Worm (Caenorhabditis elegans): ENCODE results near the gene K04G7.1.
A peak's percentile ranks its signal among the peaks of the same experiment; 100 is the strongest.
"Not testable (repeated sequence)": the region's sequence is repeated elsewhere in the genome, so short reads cannot be mapped to it uniquely, and the experiment has no call there.

K04G7.1 gene

ce11 chrIII:7122860-7123259 is 39.7 kb upstream of the K04G7.1 start, which contains the start of the genes B0280.9 and rpia-1:
Gene B0280.9 (minus strand): TSS chrIII:7122895.
Gene rpia-1 (plus strand): TSS chrIII:7123128.
- peak; percentile 38 for TF ChIP-seq nhr-129 (tag; optimal IDR thresholded peaks at IDR 0.05)
- peak; percentile 60 for TF ChIP-seq unc-55 (GFP tag; optimal IDR thresholded peaks at IDR 0.05)
- TF ChIP-seq gmeb-1 (tag; optimal IDR thresholded peaks at IDR 0.05) = peak; percentile 26
- TF ChIP-seq crh-2 (tag; optimal IDR thresholded peaks at IDR 0.05) = peak; percentile 33
- peak; percentile 45 for TF ChIP-seq sma-9 (GFP tag; optimal IDR thresholded peaks at IDR 0.05)
- no peak for TF ChIP-seq sma-9 (tag; optimal IDR thresholded peaks at IDR 0.05)
- TF ChIP-seq dmd-4 (tag; optimal IDR thresholded peaks at IDR 0.05) = no peak
- peak; percentile 50 for TF ChIP-seq C34F6.9 (tag; optimal IDR thresholded peaks at IDR 0.05)
- TF ChIP-seq lsy-2 (tag; optimal IDR thresholded peaks at IDR 0.05) = peak; percentile 81 to 95
- TF ChIP-seq nhr-11 (tag; optimal IDR thresholded peaks at IDR 0.05) = no peak
- TF ChIP-seq F13H6.1 (tag; optimal IDR thresholded peaks at IDR 0.05) = peak; percentile 7

ce11 chrIII:7124364-7124763 is 38.1 kb upstream of the K04G7.1 start, which contains the start of gene B0280.2:
Gene B0280.2 (plus strand): TSS chrIII:7124664.
- no peak for TF ChIP-seq crh-2 (tag; optimal IDR thresholded peaks at IDR 0.05)
- TF ChIP-seq peb-1 (tag; optimal IDR thresholded peaks at IDR 0.05) = no peak
- no peak for TF ChIP-seq F13H6.1 (tag; optimal IDR thresholded peaks at IDR 0.05)
- TF ChIP-seq ceh-16 (tag; optimal IDR thresholded peaks at IDR 0.05) = no peak
- no peak for TF ChIP-seq R02D3.7 (tag; optimal IDR thresholded peaks at IDR 0.05)
- TF ChIP-seq aly-2 (tag; optimal IDR thresholded peaks at IDR 0.05) = no peak
- TF ChIP-seq sem-4 (tag; optimal IDR thresholded peaks at IDR 0.05) = no peak
- no peak for TF ChIP-seq dmd-4 (tag; optimal IDR thresholded peaks at IDR 0.05)
- no peak for TF ChIP-seq sma-9 (GFP tag; optimal IDR thresholded peaks at IDR 0.05)
- TF ChIP-seq sma-9 (tag; optimal IDR thresholded peaks at IDR 0.05) = no peak
- TF ChIP-seq ceh-82 (tag; optimal IDR thresholded peaks at IDR 0.05) = no peak
- TF ChIP-seq ztf-4 (tag; optimal IDR thresholded peaks at IDR 0.05) = no peak
- TF ChIP-seq nhr-25 (tag; optimal IDR thresholded peaks at IDR 0.05) = no peak
- no peak for TF ChIP-seq nhr-10 (tag; optimal IDR thresholded peaks at IDR 0.05)
- no peak for TF ChIP-seq nhr-11 (tag; optimal IDR thresholded peaks at IDR 0.05)

- TF ChIP-seq nhr-237 (tag; optimal IDR thresholded peaks at IDR 0.05); ztf-1 (GFP tag; conservative IDR thresholded peaks at IDR 0.05); egl-27 (tag; optimal IDR thresholded peaks at IDR 0.05): not testable (repeated sequence)
Observed at ce11 chrIII:7128601-7129000, 33.9 kb upstream of the K04G7.1 start, which contains the start of gene viro-2. Gene viro-2 (plus strand): TSS chrIII:7128901.

- TF ChIP-seq nhr-77 (tag; optimal IDR thresholded peaks at IDR 0.05) = no peak
- TF ChIP-seq ZK546.5 (tag; optimal IDR thresholded peaks at IDR 0.05) = no peak
- no peak for TF ChIP-seq nhr-237 (tag; optimal IDR thresholded peaks at IDR 0.05)
- TF ChIP-seq ztf-4 (tag; optimal IDR thresholded peaks at IDR 0.05) = no peak
- TF ChIP-seq R02D3.7 (tag; optimal IDR thresholded peaks at IDR 0.05) = no peak
- no peak for TF ChIP-seq ama-1 (optimal IDR thresholded peaks at IDR 0.05)
- TF ChIP-seq lin-13 (GFP tag; optimal IDR thresholded peaks at IDR 0.05) = no peak
- no peak for TF ChIP-seq unc-39 (tag; optimal IDR thresholded peaks at IDR 0.05)
- TF ChIP-seq aly-2 (tag; optimal IDR thresholded peaks at IDR 0.05) = no peak
- no peak for TF ChIP-seq lin-11 (tag; optimal IDR thresholded peaks at IDR 0.05)
- TF ChIP-seq skn-1 (tag; optimal IDR thresholded peaks at IDR 0.05) = no peak
- TF ChIP-seq mbf-1 (tag; optimal IDR thresholded peaks at IDR 0.05) = no peak
- TF ChIP-seq nhr-25 (tag; optimal IDR thresholded peaks at IDR 0.05) = no peak
- no peak for TF ChIP-seq nhr-6 (tag; optimal IDR thresholded peaks at IDR 0.05)
- TF ChIP-seq lin-39 (tag; optimal IDR thresholded peaks at IDR 0.05) = no peak
- TF ChIP-seq nhr-23 (tag; optimal IDR thresholded peaks at IDR 0.05) = no peak
- peak in 1 of 2 experiments; percentile 35 for TF ChIP-seq lsy-2 (tag; optimal IDR thresholded peaks at IDR 0.05)
- TF ChIP-seq zag-1 (tag; optimal IDR thresholded peaks at IDR 0.05) = no peak
- no peak for TF ChIP-seq Y55F3AM.14 (GFP tag; optimal IDR thresholded peaks at IDR 0.05)
- no peak for TF ChIP-seq nhr-11 (tag; optimal IDR thresholded peaks at IDR 0.05)
- peak; percentile 55 for TF ChIP-seq unc-55 (GFP tag; optimal IDR thresholded peaks at IDR 0.05)
- peak; percentile 7 for TF ChIP-seq gmeb-1 (tag; optimal IDR thresholded peaks at IDR 0.05)
- TF ChIP-seq C34F6.9 (tag; optimal IDR thresholded peaks at IDR 0.05) = peak; percentile 47
- TF ChIP-seq ceh-16 (tag; optimal IDR thresholded peaks at IDR 0.05) = no peak
- no peak for TF ChIP-seq F13H6.1 (tag; optimal IDR thresholded peaks at IDR 0.05)
- TF ChIP-seq elt-1 (tag; optimal IDR thresholded peaks at IDR 0.05) = no peak
- TF ChIP-seq crh-2 (tag; optimal IDR thresholded peaks at IDR 0.05) = no peak
- no peak for TF ChIP-seq nhr-129 (tag; optimal IDR thresholded peaks at IDR 0.05)
Observed at ce11 chrIII:7133559-7133958, 29.0 kb upstream of the K04G7.1 start, which contains the start of the genes pot-1 and ggtb-1. Gene pot-1 (minus strand): TSS chrIII:7133678. Gene ggtb-1 (plus strand): TSS chrIII:7133766.

Measured in whole organism, L2 larva.